Comparison of ENCODE assay signal across 2 fruit fly cellular contexts in genomic region chr2L:7512860-7513259, dm6.
TF ChIP-seq lines count a peak whose summit lies in the region.

No protein-coding gene starts in this region.

TF ChIP-seq in whole organism, embryonic, 481 proteins besides CTCF, POLR2A, EP300 and RAD21 (continued from another document and continues in another):
- peak in 1 of 2 experiments; percentile 6 for TF ChIP-seq Eip74EF (GFP tag; optimal IDR thresholded peaks at IDR 0.05; lab: Kevin White, UChicago)
- peak; percentile 16 for TF ChIP-seq CG4328 (GFP tag; optimal IDR thresholded peaks at IDR 0.05; lab: Kevin White, UChicago)
- no peak for TF ChIP-seq gfzf (GFP tag; optimal IDR thresholded peaks at IDR 0.05; lab: Kevin White, UChicago)
- no peak for TF ChIP-seq pan (optimal IDR thresholded peaks at IDR 0.05; lab: Kevin White, UChicago)
- TF ChIP-seq pan (GFP tag; optimal IDR thresholded peaks at IDR 0.05 in 1 of 2, IDR thresholded peaks at IDR 0.05 in 1 of 2): peak in 1 of 2 experiments; percentile 77
- TF ChIP-seq CG4854 (GFP tag; optimal IDR thresholded peaks at IDR 0.05; lab: Kevin White, UChicago): peak; percentile 45
- TF ChIP-seq CG4820 (GFP tag; optimal IDR thresholded peaks at IDR 0.05; lab: Kevin White, UChicago): peak; percentile 57
- peak; percentile 77 for TF ChIP-seq Antp (GFP tag; optimal IDR thresholded peaks at IDR 0.05; lab: Kevin White, UChicago)
- peak; percentile 69 for TF ChIP-seq mam (GFP tag; optimal IDR thresholded peaks at IDR 0.05; lab: Kevin White, UChicago)
- peak; percentile 62 for TF ChIP-seq repo (GFP tag; optimal IDR thresholded peaks at IDR 0.05; lab: Kevin White, UChicago)
- TF ChIP-seq CoRest (tag; optimal IDR thresholded peaks at IDR 0.05; lab: Kevin White, UChicago): peak; percentile 68
- 0 out of 2 replicates have a peak, but pooled peaks have one; percentile 54 for TF ChIP-seq sens-2 (GFP tag; IDR thresholded peaks at IDR 0.05; lab: Robert Waterston, UW)
- TF ChIP-seq jumu (GFP tag; optimal IDR thresholded peaks at IDR 0.05; lab: Kevin White, UChicago): peak; percentile 75
- TF ChIP-seq CG30403 (GFP tag; optimal IDR thresholded peaks at IDR 0.05; lab: Kevin White, UChicago): peak; percentile 81
- peak; percentile 57 for TF ChIP-seq Atf3 (GFP tag; optimal IDR thresholded peaks at IDR 0.05; lab: Kevin White, UChicago)
- TF ChIP-seq Hr51 (GFP tag; optimal IDR thresholded peaks at IDR 0.05; lab: Kevin White, UChicago): peak; percentile 30 to 64
- peak; percentile 17 for TF ChIP-seq Sry-β (GFP tag; optimal IDR thresholded peaks at IDR 0.05; lab: Kevin White, UChicago)
- peak; percentile 72 for TF ChIP-seq CG13296 (GFP tag; optimal IDR thresholded peaks at IDR 0.05; lab: Kevin White, UChicago)
- peak; percentile 49; the same call in 1 of the 2 replicates for TF ChIP-seq CG11247 (GFP tag; IDR thresholded peaks at IDR 0.05; lab: Robert Waterston, UW)
- TF ChIP-seq scrt (GFP tag; optimal IDR thresholded peaks at IDR 0.05; lab: Kevin White, UChicago): peak; percentile 67
- TF ChIP-seq hkb (optimal IDR thresholded peaks at IDR 0.05; lab: Kevin White, UChicago): no peak
- peak; percentile 74 for TF ChIP-seq hkb (GFP tag; IDR thresholded peaks at IDR 0.05; lab: Robert Waterston, UW)
- peak; percentile 79 for TF ChIP-seq ara (GFP tag; IDR thresholded peaks at IDR 0.05; lab: Robert Waterston, UW)
- TF ChIP-seq slp2 (GFP tag; optimal IDR thresholded peaks at IDR 0.05; lab: Kevin White, UChicago): peak; percentile 67
- peak; percentile 67 for TF ChIP-seq cwo (GFP tag; optimal IDR thresholded peaks at IDR 0.05; lab: Kevin White, UChicago)
- TF ChIP-seq Dfd (GFP tag; optimal IDR thresholded peaks at IDR 0.05; lab: Kevin White, UChicago): no peak
- TF ChIP-seq CG43689 (GFP tag; IDR thresholded peaks at IDR 0.05; lab: Robert Waterston, UW): 0 out of 2 replicates have a peak, but pooled peaks have one; percentile 8
- TF ChIP-seq disco-r (GFP tag; optimal IDR thresholded peaks at IDR 0.05; lab: Kevin White, UChicago): peak; percentile 59
- TF ChIP-seq wek (GFP tag; optimal IDR thresholded peaks at IDR 0.05; lab: Kevin White, UChicago): no peak
- TF ChIP-seq nau (GFP tag; optimal IDR thresholded peaks at IDR 0.05; lab: Kevin White, UChicago): peak; percentile 36
- TF ChIP-seq sens (GFP tag; lab: Kevin White, UChicago): peak; percentile 95
- peak; percentile 72 for TF ChIP-seq fd102C (GFP tag; optimal IDR thresholded peaks at IDR 0.05; lab: Kevin White, UChicago)
- no peak for TF ChIP-seq CG34224 (GFP tag; IDR thresholded peaks at IDR 0.05; lab: Robert Waterston, UW; ENCODE audit: partially characterized antibody)
- TF ChIP-seq pita (GFP tag; optimal IDR thresholded peaks at IDR 0.05; lab: Kevin White, UChicago): no peak
- TF ChIP-seq CG11723 (GFP tag; optimal IDR thresholded peaks at IDR 0.05; lab: Kevin White, UChicago): peak; percentile 62
- TF ChIP-seq HmgD (GFP tag; optimal IDR thresholded peaks at IDR 0.05; lab: Kevin White, UChicago): peak; percentile 22
- TF ChIP-seq Asciz (GFP tag; optimal IDR thresholded peaks at IDR 0.05; lab: Kevin White, UChicago): peak; percentile 49
- TF ChIP-seq rib (GFP tag; IDR thresholded peaks at IDR 0.05; lab: Robert Waterston, UW): 0 out of 2 replicates have a peak, but pooled peaks have one; percentile 14
- TF ChIP-seq CG13287 (GFP tag; IDR thresholded peaks at IDR 0.05; lab: Robert Waterston, UW; ENCODE audit: partially characterized antibody): no peak
- TF ChIP-seq YL-1 (GFP tag; optimal IDR thresholded peaks at IDR 0.05; lab: Kevin White, UChicago): no peak
- no peak for TF ChIP-seq Lim3 (GFP tag; IDR thresholded peaks at IDR 0.05; lab: Robert Waterston, UW)
- TF ChIP-seq HLH3B (GFP tag; IDR thresholded peaks at IDR 0.05; lab: Robert Waterston, UW): peak; percentile 74
- TF ChIP-seq tup (GFP tag; optimal IDR thresholded peaks at IDR 0.05; lab: Kevin White, UChicago): peak; percentile 39
- peak; percentile 17 for TF ChIP-seq Ravus (GFP tag; IDR thresholded peaks at IDR 0.05; lab: Robert Waterston, UW)
- peak; percentile 55 for TF ChIP-seq CG1602 (GFP tag; optimal IDR thresholded peaks at IDR 0.05; lab: Kevin White, UChicago)
- TF ChIP-seq CHES-1-like (GFP tag; optimal IDR thresholded peaks at IDR 0.05; lab: Kevin White, UChicago): peak; percentile 71
- peak; percentile 47 for TF ChIP-seq CG3163 (GFP tag; optimal IDR thresholded peaks at IDR 0.05; lab: Kevin White, UChicago)
- TF ChIP-seq CG6765 (GFP tag; optimal IDR thresholded peaks at IDR 0.05; lab: Kevin White, UChicago): peak; percentile 57
- TF ChIP-seq dm (GFP tag; optimal IDR thresholded peaks at IDR 0.05; lab: Kevin White, UChicago): peak; percentile 29
- TF ChIP-seq CG10543 (GFP tag; optimal IDR thresholded peaks at IDR 0.05; lab: Kevin White, UChicago): peak; percentile 30
- no peak for TF ChIP-seq so (GFP tag; IDR thresholded peaks at IDR 0.05; lab: Robert Waterston, UW)
- TF ChIP-seq CG3847 (GFP tag; IDR thresholded peaks at IDR 0.05; lab: Robert Waterston, UW): peak; percentile 58
- TF ChIP-seq cas (GFP tag; IDR thresholded peaks at IDR 0.05; lab: Robert Waterston, UW): no peak
- TF ChIP-seq zfh2 (GFP tag; optimal IDR thresholded peaks at IDR 0.05; lab: Kevin White, UChicago): peak; percentile 68
- TF ChIP-seq odd (GFP tag; optimal IDR thresholded peaks at IDR 0.05; lab: Kevin White, UChicago): peak; percentile 43
- TF ChIP-seq seq (GFP tag; IDR thresholded peaks at IDR 0.05; lab: Robert Waterston, UW): peak; percentile 70
- peak; percentile 75 for TF ChIP-seq E2f1 (GFP tag; IDR thresholded peaks at IDR 0.05; lab: Robert Waterston, UW)
- peak; percentile 61 for TF ChIP-seq TFAM (GFP tag; optimal IDR thresholded peaks at IDR 0.05; lab: Kevin White, UChicago)
- peak; percentile 86 for TF ChIP-seq Fer1 (GFP tag; optimal IDR thresholded peaks at IDR 0.05; lab: Kevin White, UChicago)
- no peak; the same call in 1 of the 2 replicates for TF ChIP-seq peb (GFP tag; IDR thresholded peaks at IDR 0.05; lab: Robert Waterston, UW)
- no peak for TF ChIP-seq fd64A (GFP tag; optimal IDR thresholded peaks at IDR 0.05; lab: Kevin White, UChicago)
- TF ChIP-seq CG4360 (GFP tag; IDR thresholded peaks at IDR 0.05; lab: Robert Waterston, UW): peak; percentile 61; the same call in 1 of the 2 replicates
- peak; percentile 70 for TF ChIP-seq pb (GFP tag; optimal IDR thresholded peaks at IDR 0.05; lab: Kevin White, UChicago)
- TF ChIP-seq CG17912 (GFP tag; optimal IDR thresholded peaks at IDR 0.05; lab: Kevin White, UChicago): no peak
- peak; percentile 62 for TF ChIP-seq Ssrp (tag; optimal IDR thresholded peaks at IDR 0.05; lab: Kevin White, UChicago)

TF ChIP-seq in whole organism, prepupa, 60 proteins besides CTCF, POLR2A, EP300 and RAD21 (continued from another document):
- TF ChIP-seq cyc (GFP tag; optimal IDR thresholded peaks at IDR 0.05; lab: Kevin White, UChicago) (peak; percentile 46), Ets21C (GFP tag; optimal IDR thresholded peaks at IDR 0.05; lab: Kevin White, UChicago) (peak; percentile 50), CG8632 (GFP tag; optimal IDR thresholded peaks at IDR 0.05; lab: Kevin White, UChicago) (peak; percentile 40), Eip75B (GFP tag; optimal IDR thresholded peaks at IDR 0.05; lab: Kevin White, UChicago) (peak; percentile 68), esn (GFP tag; optimal IDR thresholded peaks at IDR 0.05; lab: Kevin White, UChicago) (peak; percentile 75), Hr38 (GFP tag; optimal IDR thresholded peaks at IDR 0.05; lab: Kevin White, UChicago) (no peak), CG8119 (GFP tag; IDR thresholded peaks at IDR 0.05; lab: Robert Waterston, UW) (peak; percentile 65; the same call in 2 of the 3 replicates), CG9139 (GFP tag; optimal IDR thresholded peaks at IDR 0.05; lab: Kevin White, UChicago) (no peak), Blimp-1 (GFP tag; optimal IDR thresholded peaks at IDR 0.05; lab: Kevin White, UChicago) (peak; percentile 26), eg (GFP tag; IDR thresholded peaks at IDR 0.05; lab: Robert Waterston, UW) (peak; percentile 80), CG31627 (GFP tag; optimal IDR thresholded peaks at IDR 0.05; lab: Kevin White, UChicago) (peak; percentile 68), Eip78C (GFP tag; lab: Kevin White, UChicago) (peak; percentile 90), Met (GFP tag; optimal IDR thresholded peaks at IDR 0.05; lab: Kevin White, UChicago) (peak; percentile 73), CG15336 (GFP tag; IDR thresholded peaks at IDR 0.05; lab: Robert Waterston, UW) (peak; percentile 60), Gug (GFP tag; IDR thresholded peaks at IDR 0.05; lab: Robert Waterston, UW) (peak; percentile 48; the same call in 1 of the 2 replicates), Sox14 (GFP tag; optimal IDR thresholded peaks at IDR 0.05; lab: Kevin White, UChicago) (peak; percentile 62), Sox15 (GFP tag; optimal IDR thresholded peaks at IDR 0.05; lab: Kevin White, UChicago) (peak; percentile 57), dsx (GFP tag; optimal IDR thresholded peaks at IDR 0.05; lab: Kevin White, UChicago; ENCODE audit: poor library complexity, severe bottlenecking) (no peak), CG6808 (GFP tag; optimal IDR thresholded peaks at IDR 0.05; lab: Kevin White, UChicago) (peak; percentile 49), dac (GFP tag; optimal IDR thresholded peaks at IDR 0.05; lab: Kevin White, UChicago) (no peak), CG10631 (GFP tag; optimal IDR thresholded peaks at IDR 0.05; lab: Kevin White, UChicago) (peak; percentile 40), CG6163 (GFP tag; IDR thresholded peaks at IDR 0.05; lab: Robert Waterston, UW) (peak; percentile 81), CG1621 (tag; optimal IDR thresholded peaks at IDR 0.05; lab: Kevin White, UChicago) (no peak), achi (GFP tag; optimal IDR thresholded peaks at IDR 0.05; lab: Kevin White, UChicago) (peak; percentile 69), pdm3 (GFP tag; optimal IDR thresholded peaks at IDR 0.05; lab: Kevin White, UChicago) (peak; percentile 73), Ets96B (tag; optimal IDR thresholded peaks at IDR 0.05; lab: Kevin White, UChicago) (peak; percentile 39), fkh (GFP tag; optimal IDR thresholded peaks at IDR 0.05; lab: Kevin White, UChicago) (no peak), CG34406 (GFP tag; optimal IDR thresholded peaks at IDR 0.05; lab: Kevin White, UChicago) (peak; percentile 62), CG6854 (GFP tag; optimal IDR thresholded peaks at IDR 0.05; lab: Kevin White, UChicago) (peak; percentile 16), CG16779 (tag; optimal IDR thresholded peaks at IDR 0.05; lab: Kevin White, UChicago) (no peak), ss (GFP tag; optimal IDR thresholded peaks at IDR 0.05; lab: Kevin White, UChicago) (peak in 1 of 2 experiments; percentile 30), Hr39 (GFP tag; optimal IDR thresholded peaks at IDR 0.05; lab: Kevin White, UChicago) (peak; percentile 70), CG11902 (GFP tag; optimal IDR thresholded peaks at IDR 0.05; lab: Kevin White, UChicago) (peak; percentile 29), net (GFP tag; optimal IDR thresholded peaks at IDR 0.05; lab: Kevin White, UChicago) (peak; percentile 72), fd85E (GFP tag; optimal IDR thresholded peaks at IDR 0.05; lab: Kevin White, UChicago) (no peak), acj6 (GFP tag; optimal IDR thresholded peaks at IDR 0.05; lab: Kevin White, UChicago) (peak; percentile 58), CG32006 (GFP tag; optimal IDR thresholded peaks at IDR 0.05; lab: Kevin White, UChicago) (peak; percentile 50), CG7368 (GFP tag; optimal IDR thresholded peaks at IDR 0.05; lab: Kevin White, UChicago) (peak; percentile 75)
